Fruit fly (Drosophila melanogaster) whole organism, embryonic: ENCODE data around the gene CG12723.

Experiments used
- Bdp1 ChIP-seq: fragments of 200-800 bp; sonication (Bioruptor generic); optimal IDR thresholded peaks from 3 replicates; lab custom pipeline; 2016; ENCODE audit warnings: missing biosample characterization, missing genetic modification characterization
- CG8924 ChIP-seq: fragments of 200-800 bp; optimal IDR thresholded peaks from 3 replicates; lab custom pipeline; 2019; ENCODE audit warnings: missing biosample characterization, mild to moderate bottlenecking, missing genetic modification characterization, moderate library complexity
- sima ChIP-seq: fragments of 200-800 bp; sonication (Bioruptor generic); optimal IDR thresholded peaks from 2 replicates; lab custom pipeline; 2016; ENCODE audit warnings: missing biosample characterization, missing genetic modification characterization

- no peak for TF ChIP-seq CG8924
- no peak for TF ChIP-seq Bdp1 (GFP tag; lab: Kevin White, UChicago)
- no peak for TF ChIP-seq sima (GFP tag; lab: Kevin White, UChicago)
These were observed at the start of gene CG12723 for dm6 chrX:13191783-13192182.
